Fruit fly (Drosophila melanogaster) ovary, adult (tissue): Measurements from ENCODE around the gene CG31638.
A peak's percentile ranks its signal among the peaks of the same experiment; 100 is the strongest.

Experiments used
- CG17801 ChIP-seq: fragments of 200-800 bp; optimal IDR thresholded peaks from 2 replicates; lab custom pipeline; 2019; ENCODE audit warnings: missing biosample characterization, mild to moderate bottlenecking, missing genetic modification characterization, moderate library complexity; ENCODE audit not compliant: partially characterized antibody

CG31638 gene

dm6 chr2L:6490783-6491249 is at the start of gene CG31638, which contains the start of gene Phf5a:
Gene CG31638, plus strand, starts transcription at chr2L:6491061.
Gene Phf5a, minus strand, starts transcription at chr2L:6490843.
- TF ChIP-seq CG17801 (GFP tag; lab: Kevin White, UChicago) = peak; percentile 65

dm6 chr2L:6447581-6448333 is 43.1 kb upstream of the CG31638 start:
- no peak for TF ChIP-seq CG17801 (GFP tag; lab: Kevin White, UChicago)

DNA sequence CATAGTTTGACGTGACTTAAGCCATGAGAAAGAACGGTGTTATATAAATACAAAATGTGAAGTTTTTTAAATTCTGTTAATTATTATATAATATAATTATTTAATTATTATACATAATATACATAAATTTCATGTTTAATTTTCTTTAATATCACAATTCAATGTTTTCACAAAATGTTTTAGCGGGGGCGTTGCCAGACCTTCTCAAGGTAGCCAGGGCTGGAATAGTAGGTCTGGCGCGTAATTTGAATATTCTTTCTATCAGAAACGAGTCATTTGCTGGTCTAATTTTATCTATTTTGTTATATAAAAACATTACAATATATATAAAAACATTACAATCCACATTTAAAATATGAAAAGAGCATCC is 42.5 kb upstream of the CG31638 start, which contains the start of gene Acox3:
Gene Acox3 (minus strand): TSS at position 70 of the 370 bp plus-strand sequence.
- no peak for TF ChIP-seq CG17801 (GFP tag; lab: Kevin White, UChicago)

dm6 chr2L:6449753-6450152 is 41.1 kb upstream of the CG31638 start:
- no peak for TF ChIP-seq CG17801 (GFP tag; lab: Kevin White, UChicago)

- no peak for TF ChIP-seq CG17801 (GFP tag; lab: Kevin White, UChicago)
Measured at dm6 chr2L:6455032-6455954, 35.6 kb upstream of the CG31638 start, which contains the start of gene retm. Gene retm, minus strand, starts transcription at chr2L:6455929.

dm6 chr2L:6455955-6456599 is 34.8 kb upstream of the CG31638 start, which contains the start of gene frj:
Gene frj, plus strand, starts transcription at chr2L:6456052.
- TF ChIP-seq CG17801 (GFP tag; lab: Kevin White, UChicago) = no peak

DNA sequence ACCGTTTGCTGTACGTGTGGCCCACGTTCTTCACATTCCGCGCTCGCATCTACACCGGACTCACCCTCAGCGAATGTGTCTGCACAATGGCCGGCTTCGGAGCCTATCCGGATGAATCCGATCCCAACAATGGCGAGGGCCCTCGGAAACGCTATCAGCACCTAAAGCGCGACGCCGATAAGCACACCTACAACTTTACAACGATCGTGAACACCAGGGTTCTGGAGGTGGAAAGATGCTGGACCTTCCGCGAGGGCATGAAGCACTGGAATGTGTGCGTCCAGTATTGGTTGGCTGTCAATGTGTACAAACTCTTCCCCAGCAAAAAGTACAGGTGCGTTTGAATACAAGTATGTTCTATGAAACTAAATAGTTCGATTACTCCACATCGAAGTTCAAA is 33.3 kb upstream of the CG31638 start:
- TF ChIP-seq CG17801 (GFP tag; lab: Kevin White, UChicago) = no peak

- no peak for TF ChIP-seq CG17801 (GFP tag; lab: Kevin White, UChicago)
Measured at dm6 chr2L:6461497-6461896, 29.4 kb upstream of the CG31638 start.

DNA sequence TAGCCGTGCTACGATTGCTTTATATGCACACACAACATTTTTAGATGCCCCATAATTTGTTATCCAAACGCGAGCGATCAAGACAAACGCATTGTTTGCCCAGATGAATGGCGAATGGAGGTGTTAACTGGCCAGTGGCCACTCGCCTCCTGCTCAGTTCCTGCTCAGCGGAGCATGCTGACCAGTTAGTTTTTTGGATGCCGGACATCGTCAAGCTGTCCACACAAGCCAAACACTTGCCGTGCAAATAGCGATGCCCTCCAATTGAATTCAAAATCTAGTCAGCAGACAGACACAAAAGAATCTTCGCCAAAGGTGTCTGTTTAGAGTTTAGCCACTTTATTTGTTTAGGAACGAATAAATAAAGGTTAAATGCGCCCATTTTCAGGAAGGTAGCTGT is 28.6 kb upstream of the CG31638 start:
- no peak for TF ChIP-seq CG17801 (GFP tag; lab: Kevin White, UChicago)

- no peak for TF ChIP-seq CG17801 (GFP tag; lab: Kevin White, UChicago)
Measured at dm6 chr2L:6463392-6463791, 27.5 kb upstream of the CG31638 start.

- TF ChIP-seq CG17801 (GFP tag; lab: Kevin White, UChicago) = no peak
Measured at dm6 chr2L:6464270-6464669, 26.6 kb upstream of the CG31638 start.

DNA sequence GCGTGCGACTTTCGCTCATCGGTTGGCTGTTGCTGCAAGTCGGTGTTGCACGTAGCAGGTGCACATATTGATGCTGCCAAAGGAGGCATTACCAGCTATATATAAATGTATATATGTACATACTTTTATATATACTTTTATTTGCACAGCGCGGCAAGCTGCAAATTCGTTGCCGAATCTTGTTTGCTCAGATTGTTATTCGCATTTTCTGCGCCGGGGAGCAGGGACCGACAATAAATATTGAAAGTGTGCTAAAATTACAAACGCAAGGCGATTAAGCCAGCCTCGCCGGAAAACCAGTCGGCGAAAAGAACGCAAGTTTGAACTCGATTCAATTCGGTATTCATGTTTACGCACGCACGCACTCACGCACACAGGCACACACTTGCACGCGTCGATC is 26.1 kb upstream of the CG31638 start:
- TF ChIP-seq CG17801 (GFP tag; lab: Kevin White, UChicago) = no peak

DNA sequence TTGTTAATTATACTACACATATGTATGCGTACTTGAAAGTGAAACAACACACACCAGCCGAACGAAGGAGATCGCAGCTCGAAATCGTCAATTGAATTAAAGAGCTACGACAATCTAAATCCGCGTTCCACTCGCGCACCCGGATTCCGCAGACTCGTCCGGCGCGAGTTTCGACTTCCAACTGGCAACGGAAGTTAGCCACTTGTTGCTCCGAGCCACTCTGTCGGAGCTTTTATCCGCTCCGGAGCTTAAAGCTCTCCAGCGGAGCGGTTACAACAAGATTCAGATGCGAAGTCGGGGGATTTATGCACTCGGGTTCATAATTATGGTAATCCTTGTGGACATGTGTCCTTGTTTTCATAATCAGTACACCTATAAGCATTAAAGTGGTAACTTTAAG is 25.4 kb upstream of the CG31638 start, which contains the start of gene Rchy1:
Gene Rchy1 (minus strand): TSS at position 173 of the 400 bp plus-strand sequence.
- TF ChIP-seq CG17801 (GFP tag; lab: Kevin White, UChicago) = no peak

- TF ChIP-seq CG17801 (GFP tag; lab: Kevin White, UChicago) = peak; percentile 41
Measured at dm6 chr2L:6467509-6467908, 23.4 kb upstream of the CG31638 start, which contains the start of gene HemK1. Gene HemK1, minus strand, starts transcription at chr2L:6467698.
